Worm (Caenorhabditis elegans) whole organism, late embryonic: ENCODE results near the gene pole-2.

Experiments
- C08G9.2 ChIP-seq: sonication (generic microtip); optimal IDR thresholded peaks from 2 replicates; lab custom pipeline; 2016; ENCODE audit warnings: mild to moderate bottlenecking, missing genetic modification characterization, moderate library complexity, missing compliant biosample characterization
- F13H6.1 ChIP-seq: sonication (generic microtip); optimal IDR thresholded peaks from 2 replicates; lab custom pipeline; 2016; ENCODE audit warnings: missing genetic modification characterization, missing compliant biosample characterization
- K09A11.1 ChIP-seq: sonication (generic microtip); optimal IDR thresholded peaks from 2 replicates; lab custom pipeline; 2017; ENCODE audit warnings: antibody characterized with exemption, mild to moderate bottlenecking, missing genetic modification characterization, missing compliant biosample characterization; ENCODE audit not compliant: insufficient read depth
- T23F11.4 ChIP-seq: fragments of 200-800 bp; sonication (Bioruptor generic); optimal IDR thresholded peaks from 2 replicates; lab custom pipeline; 2018; ENCODE audit warnings: mild to moderate bottlenecking, missing genetic modification characterization, missing compliant biosample characterization
- Y22D7AL.16 ChIP-seq: sonication (generic microtip); optimal IDR thresholded peaks from 2 replicates; lab custom pipeline; 2016; ENCODE audit warnings: missing genetic modification characterization, missing compliant biosample characterization
- ahr-1 ChIP-seq: sonication (generic microtip); optimal IDR thresholded peaks from 2 replicates; lab custom pipeline; 2016; ENCODE audit warnings: missing genetic modification characterization, missing compliant biosample characterization
- ama-1 ChIP-seq: fragments of 150-350 bp; optimal IDR thresholded peaks from 2 replicates; lab custom pipeline; 2014
- ceh-14 ChIP-seq: sonication (generic microtip); optimal IDR thresholded peaks from 2 replicates; lab custom pipeline; 2016; ENCODE audit warnings: missing genotype, missing genetic modification characterization, missing compliant biosample characterization
- ceh-18 ChIP-seq: sonication (generic microtip); optimal IDR thresholded peaks from 2 replicates; lab custom pipeline; 2016; ENCODE audit warnings: missing genetic modification characterization, missing compliant biosample characterization
- ceh-2 ChIP-seq: sonication (generic microtip); optimal IDR thresholded peaks from 2 replicates; lab custom pipeline; 2016; ENCODE audit warnings: missing genotype, missing genetic modification characterization, missing compliant biosample characterization
- ceh-30 ChIP-seq: fragments of 150-350 bp; optimal IDR thresholded peaks from 2 replicates; lab custom pipeline; 2014; ENCODE audit warnings: missing biosample characterization, missing genetic modification characterization
- ceh-31 ChIP-seq: sonication (generic microtip); optimal IDR thresholded peaks from 2 replicates; lab custom pipeline; 2016; ENCODE audit warnings: missing genetic modification characterization, missing compliant biosample characterization
- ceh-34 ChIP-seq: sonication (generic microtip); optimal IDR thresholded peaks from 2 replicates; lab custom pipeline; 2016; ENCODE audit warnings: mild to moderate bottlenecking, missing genetic modification characterization, missing compliant biosample characterization
- ceh-48 ChIP-seq: sonication (generic microtip); optimal IDR thresholded peaks from 2 replicates; lab custom pipeline; 2016; ENCODE audit warnings: missing genetic modification characterization, inconsistent platforms, missing compliant biosample characterization
- che-1 ChIP-seq: sonication (generic microtip); optimal IDR thresholded peaks from 2 replicates; lab custom pipeline; 2016; ENCODE audit warnings: mild to moderate bottlenecking, missing genetic modification characterization, missing compliant biosample characterization
- dmd-4 ChIP-seq: sonication (generic microtip); optimal IDR thresholded peaks from 2 replicates; lab custom pipeline; 2016; ENCODE audit warnings: borderline replicate concordance, missing genetic modification characterization, missing compliant biosample characterization
- dve-1 ChIP-seq: sonication (generic microtip); optimal IDR thresholded peaks from 2 replicates; lab custom pipeline; 2017; ENCODE audit warnings: antibody characterized with exemption, mild to moderate bottlenecking, missing genetic modification characterization, missing compliant biosample characterization
- elt-2 ChIP-seq: sonication (generic microtip); optimal IDR thresholded peaks from 2 replicates; lab custom pipeline; 2016; ENCODE audit warnings: missing genetic modification reagents, missing genetic modification characterization, missing compliant biosample characterization
- ets-4 ChIP-seq: sonication (generic microtip); optimal IDR thresholded peaks from 2 replicates; lab custom pipeline; 2016; ENCODE audit warnings: missing genetic modification characterization, missing compliant biosample characterization
- eyg-1 ChIP-seq: sonication (generic microtip); optimal IDR thresholded peaks from 2 replicates; lab custom pipeline; 2016; ENCODE audit warnings: missing genotype, missing genetic modification characterization, missing compliant biosample characterization
- fkh-10 ChIP-seq: fragments of 150-350 bp; optimal IDR thresholded peaks from 2 replicates; lab custom pipeline; 2014; ENCODE audit warnings: missing biosample characterization, missing genetic modification reagents, missing genetic modification characterization
- fkh-6 ChIP-seq: sonication (generic microtip); optimal IDR thresholded peaks from 2 replicates; lab custom pipeline; 2016; ENCODE audit warnings: missing genetic modification characterization, missing compliant biosample characterization
- hlh-13 ChIP-seq: fragments of 200-800 bp; sonication (Bioruptor generic); optimal IDR thresholded peaks from 2 replicates; lab custom pipeline; 2018; ENCODE audit warnings: mild to moderate bottlenecking, missing genetic modification characterization, missing compliant biosample characterization
- hlh-15 ChIP-seq: sonication (generic microtip); optimal IDR thresholded peaks from 2 replicates; lab custom pipeline; 2016; ENCODE audit warnings: missing genetic modification characterization, missing compliant biosample characterization
- hlh-30 ChIP-seq: sonication (generic microtip); optimal IDR thresholded peaks from 2 replicates; lab custom pipeline; 2017; ENCODE audit warnings: antibody characterized with exemption, missing genetic modification characterization, missing compliant biosample characterization; ENCODE audit not compliant: insufficient read depth
- hlh-8 ChIP-seq: sonication (generic microtip); optimal IDR thresholded peaks from 2 replicates; lab custom pipeline; 2016; ENCODE audit warnings: missing genotype, missing genetic modification characterization, missing compliant biosample characterization
- lin-11 ChIP-seq: fragments of 200-800 bp; sonication (Bioruptor generic); optimal IDR thresholded peaks from 2 replicates; lab custom pipeline; 2018; ENCODE audit warnings: mild to moderate bottlenecking, missing genetic modification characterization, missing compliant biosample characterization
- nfya-1 ChIP-seq: sonication (generic microtip); optimal IDR thresholded peaks from 2 replicates; lab custom pipeline; 2017; ENCODE audit warnings: missing genetic modification characterization, mild to moderate bottlenecking, missing compliant biosample characterization, antibody characterized with exemption, moderate library complexity
- nhr-11 ChIP-seq: fragments of 150-350 bp; optimal IDR thresholded peaks from 2 replicates; lab custom pipeline; 2014; ENCODE audit warnings: missing biosample characterization, missing genetic modification characterization
- npax-4 ChIP-seq: sonication (generic microtip); optimal IDR thresholded peaks from 2 replicates; lab custom pipeline; 2016; ENCODE audit warnings: missing genetic modification characterization, missing compliant biosample characterization
- odd-2 ChIP-seq: sonication (generic microtip); optimal IDR thresholded peaks from 2 replicates; lab custom pipeline; 2017; ENCODE audit warnings: antibody characterized with exemption, mild to moderate bottlenecking, missing genetic modification characterization, missing compliant biosample characterization
- pag-3 ChIP-seq: sonication (generic microtip); optimal IDR thresholded peaks from 2 replicates; lab custom pipeline; 2016; ENCODE audit warnings: missing compliant biosample characterization, missing genetic modification characterization, borderline replicate concordance
- pqm-1 ChIP-seq: sonication (generic microtip); optimal IDR thresholded peaks from 2 replicates; lab custom pipeline; 2016; ENCODE audit warnings: missing genetic modification characterization, missing compliant biosample characterization
- pros-1 ChIP-seq: fragments of 150-350 bp; optimal IDR thresholded peaks from 2 replicates; lab custom pipeline; 2014; ENCODE audit warnings: missing biosample characterization, missing genetic modification reagents, missing genetic modification characterization
- ref-2 ChIP-seq: sonication (generic microtip); optimal IDR thresholded peaks from 2 replicates; lab custom pipeline; 2016; ENCODE audit warnings: missing genetic modification characterization, missing compliant biosample characterization
- rnt-1 ChIP-seq: sonication (generic microtip); optimal IDR thresholded peaks from 2 replicates; lab custom pipeline; 2016; ENCODE audit warnings: missing genetic modification characterization, missing compliant biosample characterization
- sdc-2 ChIP-seq: sonication (generic microtip); optimal IDR thresholded peaks from 2 replicates; lab custom pipeline; 2016; ENCODE audit warnings: missing genotype, missing genetic modification characterization, missing compliant biosample characterization
- tbx-2 ChIP-seq: sonication (generic microtip); optimal IDR thresholded peaks from 2 replicates; lab custom pipeline; 2016; ENCODE audit warnings: missing genetic modification characterization, missing compliant biosample characterization
- ttx-3 ChIP-seq: sonication (generic microtip); optimal IDR thresholded peaks from 2 replicates; lab custom pipeline; 2016; ENCODE audit warnings: missing genetic modification reagents, missing genetic modification characterization, missing compliant biosample characterization
- unc-42 ChIP-seq: sonication (generic microtip); optimal IDR thresholded peaks from 2 replicates; lab custom pipeline; 2016; ENCODE audit warnings: missing genotype, missing genetic modification characterization, missing compliant biosample characterization
- unc-55 ChIP-seq: sonication (generic microtip); optimal IDR thresholded peaks from 2 replicates; lab custom pipeline; 2017; ENCODE audit warnings: missing biosample characterization, missing genetic modification reagents, missing genetic modification characterization
- zip-5 ChIP-seq: sonication (generic microtip); optimal IDR thresholded peaks from 2 replicates; lab custom pipeline; 2016; ENCODE audit warnings: missing genetic modification characterization, missing compliant biosample characterization

pole-2 gene

DNA sequence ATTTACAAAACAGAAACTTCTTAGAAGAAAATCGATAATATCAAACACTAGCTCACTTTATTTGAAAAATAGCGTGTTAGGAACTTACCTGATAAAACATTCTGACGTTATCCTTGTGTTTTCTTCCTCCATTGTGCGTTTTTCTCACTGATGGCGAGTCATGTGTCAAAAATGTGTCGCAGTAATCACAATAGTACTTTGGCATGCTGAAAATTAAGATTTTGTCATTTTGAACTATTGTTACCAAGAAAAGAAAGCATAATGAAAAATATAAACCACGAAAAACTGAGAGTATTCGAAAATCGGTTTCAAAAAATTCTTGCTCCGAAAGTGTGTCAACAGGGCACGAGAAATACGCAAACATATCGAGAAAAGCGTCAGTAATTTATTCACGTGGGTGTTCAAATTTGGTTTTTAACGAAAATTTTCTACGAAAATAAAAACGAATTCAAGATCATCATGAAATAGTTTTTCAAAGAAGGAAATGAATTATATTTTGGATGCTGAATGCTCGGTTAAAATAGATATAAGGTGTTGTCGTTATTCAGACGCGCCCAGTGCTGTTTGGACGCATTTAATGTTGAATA is 1.3 kb upstream of the pole-2 start, which contains the start of gene snrp-3:
Gene snrp-3 (minus strand): TSS at position 206 of the 587 bp plus-strand sequence.
- no peak for TF ChIP-seq zip-5 (tag; lab: Kevin White, UChicago)
- TF ChIP-seq ref-2 (tag; lab: Kevin White, UChicago) = no peak
- TF ChIP-seq ceh-18 (tag; lab: Kevin White, UChicago) = peak; percentile 60
- no peak for TF ChIP-seq ahr-1 (tag; lab: Kevin White, UChicago)
- TF ChIP-seq unc-42 = peak; percentile 56
- no peak for TF ChIP-seq odd-2 (tag; lab: Kevin White, UChicago)
- TF ChIP-seq npax-4 (tag; lab: Kevin White, UChicago) = no peak
- TF ChIP-seq fkh-10 (GFP tag; lab: Kevin White, UChicago) = no peak
- TF ChIP-seq ama-1 (lab: Kevin White, UChicago) = peak; percentile 8
- TF ChIP-seq hlh-8 (tag; lab: Kevin White, UChicago) = no peak
- no peak for TF ChIP-seq ets-4
- TF ChIP-seq ceh-2 = no peak
- TF ChIP-seq ceh-31 = no peak
- TF ChIP-seq hlh-30 (tag; lab: Kevin White, UChicago) = peak; percentile 80
- TF ChIP-seq elt-2 (tag; lab: Kevin White, UChicago) = peak; percentile 12
- no peak for TF ChIP-seq hlh-15 (tag; lab: Kevin White, UChicago)
- TF ChIP-seq lin-11 (tag; lab: Kevin White, UChicago) = no peak
- no peak for TF ChIP-seq pag-3 (tag; lab: Kevin White, UChicago)
- no peak for TF ChIP-seq F13H6.1 (tag; lab: Kevin White, UChicago)
- TF ChIP-seq nfya-1 (tag; lab: Kevin White, UChicago) = peak; percentile 63
- no peak for TF ChIP-seq sdc-2 (tag; lab: Kevin White, UChicago)
- TF ChIP-seq T23F11.4 (GFP tag; lab: Kevin White, UChicago) = no peak
- TF ChIP-seq nhr-11 = no peak
- TF ChIP-seq unc-55 (GFP tag; lab: Kevin White, UChicago) = peak; percentile 42
- TF ChIP-seq ceh-34 (tag; lab: Kevin White, UChicago) = peak; percentile 9
- no peak for TF ChIP-seq pqm-1
- no peak for TF ChIP-seq fkh-6 (tag; lab: Kevin White, UChicago)
- no peak for TF ChIP-seq rnt-1 (tag; lab: Kevin White, UChicago)
- TF ChIP-seq dve-1 (tag; lab: Kevin White, UChicago) = peak; percentile 19
- TF ChIP-seq K09A11.1 = no peak
- peak; percentile 12 for TF ChIP-seq ceh-14 (tag; lab: Kevin White, UChicago)
- TF ChIP-seq ceh-48 (tag; lab: Kevin White, UChicago) = no peak
- no peak for TF ChIP-seq hlh-13 (GFP tag; lab: Kevin White, UChicago)
- TF ChIP-seq dmd-4 (tag; lab: Kevin White, UChicago) = no peak
- peak; percentile 8 for TF ChIP-seq tbx-2
- TF ChIP-seq, all 69 proteins: peak for 11

DNA sequence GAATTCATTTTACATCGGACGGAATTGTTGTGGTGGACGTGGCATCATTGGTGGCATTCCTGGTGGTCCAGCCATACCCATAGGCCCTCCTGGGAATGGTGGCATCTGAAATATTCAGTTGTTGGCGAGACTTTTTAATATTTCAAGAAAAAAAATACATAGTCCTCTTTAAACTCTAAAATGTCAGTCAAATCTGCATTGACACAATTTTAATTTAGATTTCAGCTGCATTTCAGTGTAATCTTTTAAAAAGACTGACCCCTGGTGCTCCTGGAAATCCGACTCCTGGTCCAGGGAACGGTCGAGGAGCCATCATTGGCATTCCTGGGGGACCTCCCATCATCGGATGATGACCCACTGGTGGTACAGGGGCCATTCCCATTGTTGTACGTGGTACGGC is 556 bp upstream of the pole-2 start:
- TF ChIP-seq ceh-30 (no peak), ttx-3 (tag; lab: Kevin White, UChicago) (no peak)
- TF ChIP-seq, all 69 proteins: peak for 0

DNA sequence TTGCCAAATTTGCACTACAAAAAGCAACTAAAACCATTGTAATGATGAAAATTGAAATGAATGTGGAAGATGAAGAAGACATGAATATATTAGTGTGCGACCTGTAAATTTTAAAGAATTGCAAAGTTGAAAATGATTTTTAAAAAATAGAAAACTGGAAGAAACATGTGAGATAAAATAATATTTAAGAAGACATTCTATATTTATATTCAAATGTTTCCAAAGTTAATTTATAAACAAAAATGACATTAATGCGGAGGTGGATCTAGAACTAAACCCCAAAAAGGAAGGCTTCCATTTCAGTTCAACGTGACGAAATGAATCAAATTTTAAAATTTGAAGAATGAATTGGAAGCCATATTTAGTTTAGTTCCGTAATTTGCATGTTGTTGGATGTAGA is 7.2 kb downstream of the pole-2 start, which contains the start of gene nlp-60:
Gene nlp-60 (minus strand): TSS at position 101 of the 400 bp plus-strand sequence.
- TF ChIP-seq ceh-34 (tag; lab: Kevin White, UChicago) = no peak
- no peak for TF ChIP-seq ahr-1 (tag; lab: Kevin White, UChicago)
- TF ChIP-seq unc-55 (GFP tag; lab: Kevin White, UChicago) = no peak
- TF ChIP-seq ceh-18 (tag; lab: Kevin White, UChicago) = no peak
- TF ChIP-seq fkh-10 (GFP tag; lab: Kevin White, UChicago) = no peak
- no peak for TF ChIP-seq ceh-31
- no peak for TF ChIP-seq pag-3 (tag; lab: Kevin White, UChicago)
- no peak for TF ChIP-seq che-1
- TF ChIP-seq C08G9.2 (tag; lab: Kevin White, UChicago) = no peak
- no peak for TF ChIP-seq dmd-4 (tag; lab: Kevin White, UChicago)
- no peak for TF ChIP-seq pros-1 (tag; lab: Kevin White, UChicago)
- TF ChIP-seq nhr-11 = no peak
- TF ChIP-seq rnt-1 (tag; lab: Kevin White, UChicago) = no peak
- TF ChIP-seq nfya-1 (tag; lab: Kevin White, UChicago) = no peak
- TF ChIP-seq eyg-1 (tag; lab: Kevin White, UChicago) = no peak
- TF ChIP-seq Y22D7AL.16 (tag; lab: Kevin White, UChicago) = no peak
- no peak for TF ChIP-seq dve-1 (tag; lab: Kevin White, UChicago)
